Worm (Caenorhabditis elegans): ENCODE data around the gene pdi-1.

DNA sequence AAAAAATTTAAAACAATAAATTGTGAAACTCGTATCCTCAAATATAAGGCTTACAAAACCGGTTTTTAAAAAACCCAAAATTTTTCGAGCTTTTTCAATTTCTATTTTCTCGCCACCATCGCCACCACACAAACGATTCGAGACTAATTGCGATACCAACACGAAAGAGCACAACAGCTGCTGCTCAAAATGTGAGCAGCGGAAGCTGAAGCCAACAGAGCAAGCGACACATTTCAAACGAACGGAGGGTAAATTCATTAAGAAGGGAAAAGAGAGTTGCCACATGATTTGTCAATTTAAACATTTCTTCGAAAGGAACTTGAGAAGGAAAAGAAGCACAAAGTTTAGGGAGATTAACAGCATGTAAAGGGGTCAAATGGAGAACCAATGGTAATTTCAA is 22.2 kb downstream of the pdi-1 start:
- no peak for TF ChIP-seq mep-1 (tag; optimal IDR thresholded peaks at IDR 0.05)
- TF ChIP-seq nhr-237 (tag; optimal IDR thresholded peaks at IDR 0.05): no peak
- no peak for TF ChIP-seq lin-13 (GFP tag; optimal IDR thresholded peaks at IDR 0.05)
- TF ChIP-seq ztf-11 (tag; optimal IDR thresholded peaks at IDR 0.05): no peak
- no peak for TF ChIP-seq fos-1 (tag; optimal IDR thresholded peaks at IDR 0.05)
- no peak for TF ChIP-seq ceh-32 (tag; optimal IDR thresholded peaks at IDR 0.05; ENCODE audit: poor library complexity)
- TF ChIP-seq zag-1 (tag; optimal IDR thresholded peaks at IDR 0.05): no peak
- TF ChIP-seq snpc-4 (tag; optimal IDR thresholded peaks at IDR 0.05): no peak
- TF ChIP-seq mdl-1 (tag; optimal IDR thresholded peaks at IDR 0.05): no peak
- no peak for TF ChIP-seq pqm-1 (tag; optimal IDR thresholded peaks at IDR 0.05)
- TF ChIP-seq dmd-6 (GFP tag; IDR thresholded peaks at IDR 0.05): no peak
- no peak for TF ChIP-seq daf-19 (GFP tag; conservative IDR thresholded peaks at IDR 0.05)
- TF ChIP-seq lin-1 (GFP tag; IDR thresholded peaks at IDR 0.05): no peak
- TF ChIP-seq dpl-1 (GFP tag; optimal IDR thresholded peaks at IDR 0.05): no peak

Measured in whole organism, L4 larva.